Worm (Caenorhabditis elegans) whole organism, L3 larva: ENCODE results near the gene sru-38.

Source experiments
- R02D3.7 ChIP-seq: fragments of 150-350 bp; optimal IDR thresholded peaks from 2 replicates; lab custom pipeline; 2014; ENCODE audit warnings: missing biosample characterization, missing genetic modification characterization
- aly-2 ChIP-seq: fragments of 150-350 bp; optimal IDR thresholded peaks from 2 replicates; lab custom pipeline; 2014; ENCODE audit warnings: missing biosample characterization, missing genetic modification characterization
- ama-1 ChIP-seq: fragments of 150-350 bp; optimal IDR thresholded peaks from 2 replicates; lab custom pipeline; 2018
- fkh-10 ChIP-seq: sonication (generic microtip); optimal IDR thresholded peaks from 2 replicates; lab custom pipeline; 2017; ENCODE audit warnings: missing biosample characterization, missing genetic modification reagents, missing genetic modification characterization
- lin-39 ChIP-seq: fragments of 150-350 bp; optimal IDR thresholded peaks from 2 replicates; lab custom pipeline; 2018; ENCODE audit warnings: missing biosample characterization, missing genetic modification reagents, missing genetic modification characterization
- nhr-12 ChIP-seq: fragments of 150-350 bp; optimal IDR thresholded peaks from 2 replicates; lab custom pipeline; 2014; ENCODE audit warnings: missing biosample characterization, missing genetic modification characterization
- nhr-23 ChIP-seq: fragments of 150-350 bp; optimal IDR thresholded peaks from 2 replicates; lab custom pipeline; 2014; ENCODE audit warnings: missing biosample characterization, missing genetic modification reagents, missing genetic modification characterization
- nhr-28 ChIP-seq: fragments of 150-350 bp; optimal IDR thresholded peaks from 2 replicates; lab custom pipeline; 2014; ENCODE audit warnings: missing biosample characterization, missing genetic modification characterization
- skn-1 ChIP-seq: fragments of 150-350 bp; optimal IDR thresholded peaks from 2 replicates; lab custom pipeline; 2014; ENCODE audit warnings: missing biosample characterization, missing genetic modification characterization
- unc-62 ChIP-seq: fragments of 150-350 bp; sonication (generic microtip); optimal IDR thresholded peaks from 4 replicates; lab custom pipeline; 2014; ENCODE audit warnings: missing biosample characterization, missing genetic modification reagents, missing genetic modification characterization
- zag-1 ChIP-seq: fragments of 150-350 bp; optimal IDR thresholded peaks from 2 replicates; lab custom pipeline; 2014; ENCODE audit warnings: missing biosample characterization, missing genetic modification characterization

DNA sequence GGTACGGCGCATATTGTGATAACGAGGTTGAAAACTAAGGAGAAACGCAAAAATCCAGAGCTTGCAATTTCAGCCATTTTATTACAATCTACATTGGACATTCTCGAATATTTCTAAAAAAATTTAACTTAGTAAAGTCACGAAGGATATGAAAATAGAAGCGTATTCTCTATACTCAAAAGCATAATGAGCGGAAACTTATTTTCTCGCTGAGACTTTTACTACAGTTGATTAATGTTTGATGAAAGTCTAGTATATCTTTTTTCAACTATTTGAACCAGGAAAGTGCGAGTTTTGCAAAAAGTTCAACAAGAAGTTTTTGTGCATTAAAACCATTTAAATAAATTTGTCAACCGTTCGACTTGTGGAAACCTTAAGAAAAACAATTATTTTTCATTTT is 35.5 kb upstream of the sru-38 start, which contains the start of gene srab-18:
- TF ChIP-seq zag-1 (tag; lab: Kevin White, UChicago) (no peak), ama-1 (lab: Kevin White, UChicago) (no peak), skn-1 (tag; lab: Kevin White, UChicago) (no peak), nhr-28 (tag; lab: Kevin White, UChicago) (no peak), fkh-10 (no peak), unc-62 (GFP tag; lab: Kevin White, UChicago) (no peak), lin-39 (no peak), nhr-12 (no peak), nhr-23 (tag; lab: Kevin White, UChicago) (no peak), R02D3.7 (tag; lab: Kevin White, UChicago) (no peak), aly-2 (tag; lab: Kevin White, UChicago) (no peak)
